Worm (Caenorhabditis elegans) whole organism, L2 larva: ENCODE measurements around the gene coa-1.

Experiments
- C34F6.9 ChIP-seq: fragments of 150-350 bp; optimal IDR thresholded peaks from 2 replicates; lab custom pipeline; 2014; ENCODE audit warnings: missing biosample characterization, missing genetic modification characterization
- F13H6.1 ChIP-seq: sonication (generic microtip); optimal IDR thresholded peaks from 2 replicates; lab custom pipeline; 2016; ENCODE audit warnings: missing genetic modification characterization, missing compliant biosample characterization
- R02D3.7 ChIP-seq: fragments of 150-350 bp; optimal IDR thresholded peaks from 2 replicates; lab custom pipeline; 2014; ENCODE audit warnings: missing biosample characterization, missing genetic modification characterization
- Y55F3AM.14 ChIP-seq: fragments of 200-800 bp; sonication (Bioruptor generic); optimal IDR thresholded peaks from 2 replicates; lab custom pipeline; 2018; ENCODE audit warnings: mild to moderate bottlenecking, missing genetic modification characterization, missing compliant biosample characterization
- ZK546.5 ChIP-seq: sonication (generic microtip); optimal IDR thresholded peaks from 2 replicates; lab custom pipeline; 2017; ENCODE audit warnings: missing biosample characterization, missing genetic modification characterization
- ama-1 ChIP-seq: fragments of 150-350 bp; optimal IDR thresholded peaks from 2 replicates; lab custom pipeline; 2018; ENCODE audit warnings: inconsistent platforms
- blmp-1 ChIP-seq: sonication (generic microtip); optimal IDR thresholded peaks from 2 replicates; lab custom pipeline; 2017; ENCODE audit warnings: missing genetic modification characterization, mild to moderate bottlenecking, missing compliant biosample characterization, antibody characterized with exemption, moderate library complexity; ENCODE audit not compliant: insufficient read depth
- ceh-16 ChIP-seq: fragments of 150-350 bp; optimal IDR thresholded peaks from 2 replicates; lab custom pipeline; 2014; ENCODE audit warnings: missing biosample characterization, missing genetic modification characterization
- ceh-82 ChIP-seq: fragments of 150-350 bp; optimal IDR thresholded peaks from 2 replicates; lab custom pipeline; 2014; ENCODE audit warnings: missing biosample characterization, missing genetic modification characterization
- crh-2 ChIP-seq: sonication (generic microtip); optimal IDR thresholded peaks from 2 replicates; lab custom pipeline; 2017; ENCODE audit warnings: missing biosample characterization, missing genetic modification characterization
- dmd-4 ChIP-seq: sonication (generic microtip); optimal IDR thresholded peaks from 2 replicates; lab custom pipeline; 2017; ENCODE audit warnings: missing biosample characterization, missing genetic modification characterization
- egl-27 ChIP-seq: sonication (generic microtip); optimal IDR thresholded peaks from 3 replicates; lab custom pipeline; 2017; ENCODE audit warnings: missing biosample characterization, missing genetic modification reagents, missing genetic modification characterization
- elt-1 ChIP-seq: fragments of 150-350 bp; optimal IDR thresholded peaks from 2 replicates; lab custom pipeline; 2014; ENCODE audit warnings: missing biosample characterization, missing genetic modification characterization
- gmeb-1 ChIP-seq: fragments of 150-350 bp; optimal IDR thresholded peaks from 2 replicates; lab custom pipeline; 2014; ENCODE audit warnings: missing biosample characterization, missing genetic modification characterization
- lin-13 ChIP-seq: fragments of 150-350 bp; optimal IDR thresholded peaks from 2 replicates; lab custom pipeline; 2014; ENCODE audit warnings: missing biosample characterization, missing genetic modification reagents, missing genetic modification characterization
- mab-5 ChIP-seq: fragments of 150-350 bp; optimal IDR thresholded peaks from 2 replicates; lab custom pipeline; 2014; ENCODE audit warnings: missing biosample characterization, missing genetic modification characterization
- mdl-1 ChIP-seq, 2 experiments: fragments of 150-350 bp in 1 of 2; sonication (generic microtip) in 1 of 2; optimal IDR thresholded peaks; 2 replicates each; lab custom pipeline; 2017; ENCODE audit warnings: missing biosample characterization in 2 of 2, missing genetic modification characterization in 2 of 2
- nhr-10 ChIP-seq: sonication (generic microtip); optimal IDR thresholded peaks from 2 replicates; lab custom pipeline; 2017; ENCODE audit warnings: missing biosample characterization, missing genetic modification characterization
- nhr-11 ChIP-seq: fragments of 150-350 bp; optimal IDR thresholded peaks from 2 replicates; lab custom pipeline; 2014; ENCODE audit warnings: missing biosample characterization, missing genetic modification characterization
- nhr-12 ChIP-seq: fragments of 150-350 bp; optimal IDR thresholded peaks from 2 replicates; lab custom pipeline; 2014; ENCODE audit warnings: missing biosample characterization, missing genetic modification characterization
- nhr-21 ChIP-seq: fragments of 150-350 bp; optimal IDR thresholded peaks from 2 replicates; lab custom pipeline; 2014; ENCODE audit warnings: missing biosample characterization, missing genetic modification characterization
- nhr-23 ChIP-seq: fragments of 150-350 bp; optimal IDR thresholded peaks from 2 replicates; lab custom pipeline; 2014; ENCODE audit warnings: missing biosample characterization, missing genetic modification reagents, missing genetic modification characterization
- nhr-237 ChIP-seq: fragments of 150-350 bp; optimal IDR thresholded peaks from 2 replicates; lab custom pipeline; 2014; ENCODE audit warnings: missing biosample characterization, missing genetic modification characterization
- nhr-6 ChIP-seq: fragments of 150-350 bp; optimal IDR thresholded peaks from 2 replicates; lab custom pipeline; 2014; ENCODE audit warnings: missing biosample characterization, missing genetic modification characterization
- peb-1 ChIP-seq: fragments of 150-350 bp; optimal IDR thresholded peaks from 2 replicates; lab custom pipeline; 2014; ENCODE audit warnings: missing biosample characterization, missing genetic modification characterization
- sem-4 ChIP-seq: fragments of 150-350 bp; optimal IDR thresholded peaks from 2 replicates; lab custom pipeline; 2014; ENCODE audit warnings: missing biosample characterization, missing genetic modification reagents, missing genetic modification characterization
- sma-3 ChIP-seq: sonication (generic microtip); optimal IDR thresholded peaks from 2 replicates; lab custom pipeline; 2016; ENCODE audit warnings: missing genetic modification reagents, missing genetic modification characterization, missing compliant biosample characterization
- sma-9 ChIP-seq, 2 experiments: fragments of 150-350 bp in 1 of 2; sonication (generic microtip) in 1 of 2; optimal IDR thresholded peaks; 2 replicates each; lab custom pipeline; 2014 to 2016; ENCODE audit warnings: missing genetic modification characterization in 2 of 2, mild to moderate bottlenecking in 1 of 2, missing biosample characterization in 1 of 2, missing compliant biosample characterization in 1 of 2, missing genetic modification reagents in 1 of 2, moderate library complexity in 1 of 2
- snpc-4 ChIP-seq: fragments of 150-350 bp; optimal IDR thresholded peaks from 2 replicates; lab custom pipeline; 2014; ENCODE audit warnings: missing biosample characterization, missing genetic modification characterization
- unc-39 ChIP-seq: fragments of 150-350 bp; optimal IDR thresholded peaks from 2 replicates; lab custom pipeline; 2014; ENCODE audit warnings: missing biosample characterization, missing genetic modification characterization
- unc-55 ChIP-seq: fragments of 150-350 bp; sonication (generic microtip); optimal IDR thresholded peaks from 3 replicates; lab custom pipeline; 2014; ENCODE audit warnings: missing biosample characterization, missing genetic modification reagents, missing genetic modification characterization
- unc-62 ChIP-seq: fragments of 150-350 bp; optimal IDR thresholded peaks from 2 replicates; lab custom pipeline; 2014; ENCODE audit warnings: missing biosample characterization, missing genetic modification reagents, missing genetic modification characterization
- ztf-11 ChIP-seq: sonication (generic microtip); optimal IDR thresholded peaks from 2 replicates; lab custom pipeline; 2017; ENCODE audit warnings: missing biosample characterization, missing genetic modification characterization
- ztf-4 ChIP-seq: fragments of 150-350 bp; optimal IDR thresholded peaks from 2 replicates; lab custom pipeline; 2014; ENCODE audit warnings: missing biosample characterization, missing genetic modification characterization

The coa-1 gene

ce11 chrIV:177487-177886 lies 27.6 kb upstream of the coa-1 start:
- TF ChIP-seq ztf-11 (tag; lab: Kevin White, UChicago) (no peak), nhr-237 (tag; lab: Kevin White, UChicago) (no peak), Y55F3AM.14 (no peak), blmp-1 (tag; lab: Kevin White, UChicago) (no peak), nhr-6 (tag; lab: Kevin White, UChicago) (no peak), mdl-1 (tag; optimal IDR thresholded peaks at IDR 0.05; lab: Kevin White, UChicago) (no peak), sma-9 (GFP tag; optimal IDR thresholded peaks at IDR 0.05; lab: Kevin White, UChicago) (no peak), sma-9 (tag; optimal IDR thresholded peaks at IDR 0.05; lab: Kevin White, UChicago) (no peak), sma-3 (no peak), nhr-10 (tag; lab: Kevin White, UChicago) (no peak), snpc-4 (no peak), lin-13 (GFP tag; lab: Kevin White, UChicago) (no peak), nhr-23 (tag; lab: Kevin White, UChicago) (no peak), sem-4 (tag; lab: Kevin White, UChicago) (no peak), ceh-82 (tag; lab: Kevin White, UChicago) (no peak), ceh-16 (no peak), nhr-21 (tag; lab: Kevin White, UChicago) (no peak), gmeb-1 (no peak), nhr-12 (tag; lab: Kevin White, UChicago) (no peak)

- no peak for TF ChIP-seq ama-1
- TF ChIP-seq nhr-11: no peak
- TF ChIP-seq ZK546.5 (tag; lab: Kevin White, UChicago): no peak
- TF ChIP-seq nhr-237 (tag; lab: Kevin White, UChicago): no peak
- TF ChIP-seq unc-55 (GFP tag; lab: Kevin White, UChicago): no peak
- no peak for TF ChIP-seq nhr-21 (tag; lab: Kevin White, UChicago)
- no peak for TF ChIP-seq ztf-4 (tag; lab: Kevin White, UChicago)
- TF ChIP-seq dmd-4 (tag; lab: Kevin White, UChicago): no peak
- TF ChIP-seq ceh-82 (tag; lab: Kevin White, UChicago): no peak
- no peak for TF ChIP-seq egl-27 (tag; lab: Kevin White, UChicago)
These were observed 26.4 kb upstream of the coa-1 start, which contains the start of gene tcl-2 for ce11 chrIV:178696-179095. TSS of gene tcl-2 (plus strand) at chrIV:179083.

ce11 chrIV:179700-180099 lies 25.4 kb upstream of the coa-1 start:
- TF ChIP-seq ZK546.5 (tag; lab: Kevin White, UChicago): no peak
- no peak for TF ChIP-seq mab-5
- no peak for TF ChIP-seq ceh-82 (tag; lab: Kevin White, UChicago)
- TF ChIP-seq egl-27 (tag; lab: Kevin White, UChicago): no peak
- no peak for TF ChIP-seq sma-9 (GFP tag; optimal IDR thresholded peaks at IDR 0.05; lab: Kevin White, UChicago)
- TF ChIP-seq sma-9 (tag; optimal IDR thresholded peaks at IDR 0.05; lab: Kevin White, UChicago): no peak
- no peak for TF ChIP-seq nhr-6 (tag; lab: Kevin White, UChicago)
- TF ChIP-seq nhr-11: no peak
- TF ChIP-seq R02D3.7: no peak
- TF ChIP-seq nhr-12 (tag; lab: Kevin White, UChicago): no peak
- no peak for TF ChIP-seq F13H6.1 (tag; lab: Kevin White, UChicago)
- TF ChIP-seq unc-39 (tag; lab: Kevin White, UChicago): no peak
- TF ChIP-seq sma-3: no peak
- TF ChIP-seq lin-13 (GFP tag; lab: Kevin White, UChicago): no peak
- TF ChIP-seq C34F6.9: no peak
- no peak for TF ChIP-seq ceh-16
- no peak for TF ChIP-seq unc-62 (GFP tag; lab: Kevin White, UChicago)
- TF ChIP-seq crh-2 (tag; lab: Kevin White, UChicago): no peak
- no peak for TF ChIP-seq nhr-23 (tag; lab: Kevin White, UChicago)

DNA sequence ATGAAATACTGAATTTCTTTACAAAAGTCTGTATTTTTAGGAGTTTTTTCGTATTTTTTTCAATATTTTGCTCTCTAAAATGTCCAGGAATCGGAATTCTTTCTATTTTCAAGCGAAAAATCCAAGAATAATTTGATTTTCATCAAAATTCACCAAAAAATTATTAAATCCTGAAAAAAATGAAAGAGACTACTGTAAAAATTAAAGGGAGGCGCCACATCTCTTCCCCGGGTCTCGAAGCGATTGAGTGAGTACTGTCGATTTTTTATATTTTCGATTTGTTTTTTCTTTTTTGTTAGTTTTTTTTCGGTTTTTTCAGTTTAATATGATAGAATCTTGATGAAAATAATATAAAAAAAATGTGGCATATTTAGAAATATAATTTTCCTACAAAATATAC lies 21.6 kb upstream of the coa-1 start:
- TF ChIP-seq Y55F3AM.14 (no peak), dmd-4 (tag; lab: Kevin White, UChicago) (no peak), elt-1 (tag; lab: Kevin White, UChicago) (no peak), nhr-23 (tag; lab: Kevin White, UChicago) (no peak), sma-3 (no peak), crh-2 (tag; lab: Kevin White, UChicago) (no peak), ztf-4 (tag; lab: Kevin White, UChicago) (no peak), peb-1 (tag; lab: Kevin White, UChicago) (no peak), unc-39 (tag; lab: Kevin White, UChicago) (no peak), nhr-6 (tag; lab: Kevin White, UChicago) (no peak), nhr-237 (tag; lab: Kevin White, UChicago) (no peak)
